Worm (Caenorhabditis elegans) whole organism, L4/young adult: Measurements from ENCODE around the gene pod-1.
A peak's percentile ranks its signal among the peaks of the same experiment; 100 is the strongest.
"Not testable (repeated sequence)": the region's sequence is repeated elsewhere in the genome, so short reads cannot be mapped to it uniquely, and the experiment has no call there.

Experiments used
- W03F9.2 ChIP-seq: fragments of 150-350 bp; optimal IDR thresholded peaks from 2 replicates; lab custom pipeline; 2014; ENCODE audit warnings: missing biosample characterization, missing genetic modification characterization
- dao-5 ChIP-seq: sonication (generic microtip); optimal IDR thresholded peaks from 2 replicates; lab custom pipeline; 2016; ENCODE audit warnings: missing genotype, missing genetic modification characterization, moderate library complexity, missing compliant biosample characterization
- him-1 ChIP-seq: sonication (generic microtip); optimal IDR thresholded peaks from 2 replicates; lab custom pipeline; 2016; ENCODE audit warnings: missing genotype, missing genetic modification reagents, missing genetic modification characterization, missing compliant biosample characterization

The pod-1 gene

DNA sequence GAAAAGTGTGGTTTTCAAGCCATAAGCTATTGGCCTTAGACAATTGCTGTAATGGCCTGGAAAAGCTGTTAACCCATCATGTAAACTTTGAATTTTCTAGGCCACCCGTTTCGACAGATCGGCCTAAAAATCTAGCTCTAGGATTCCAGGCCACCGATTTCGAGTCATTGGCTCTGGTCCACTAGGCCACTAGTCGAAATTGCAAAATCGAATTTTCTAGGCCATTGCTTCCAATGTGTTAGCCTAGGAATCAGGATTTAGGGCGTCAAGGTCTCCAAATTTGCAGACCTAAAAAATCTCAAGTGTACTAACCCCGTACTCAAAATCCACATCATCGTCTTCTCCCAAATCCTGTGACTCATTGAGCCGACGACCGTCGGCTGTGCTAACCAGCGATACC is 13.2 kb downstream of the pod-1 start:
- TF ChIP-seq dao-5 (no peak), W03F9.2 (tag; lab: Kevin White, UChicago) (no peak), him-1 (tag; lab: Kevin White, UChicago) (no peak)

DNA sequence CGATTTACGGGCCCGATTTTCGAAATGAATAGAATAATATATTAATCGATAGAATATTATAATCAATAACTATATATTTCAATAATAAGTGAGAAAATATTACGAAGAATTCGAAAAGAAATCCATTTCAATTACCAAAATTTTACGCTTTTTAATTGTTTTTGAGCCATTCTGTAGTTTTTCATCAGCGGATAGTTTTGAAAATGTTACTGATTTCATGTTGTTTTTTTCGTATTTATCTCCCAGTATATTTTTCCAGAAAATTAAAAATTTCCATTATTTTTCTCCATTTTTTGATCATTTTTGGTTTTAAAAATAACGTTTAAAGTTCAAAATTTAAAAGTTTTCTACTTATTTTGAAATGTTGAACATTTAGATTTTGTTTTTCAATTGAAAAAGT is 18.2 kb downstream of the pod-1 start, which contains the start of gene T28A8.3:
Gene T28A8.3, plus strand, starts transcription at position 301 of the 400 bp plus-strand sequence.
- TF ChIP-seq W03F9.2 (tag; lab: Kevin White, UChicago) (no peak), dao-5 (no peak), him-1 (tag; lab: Kevin White, UChicago) (no peak)

DNA sequence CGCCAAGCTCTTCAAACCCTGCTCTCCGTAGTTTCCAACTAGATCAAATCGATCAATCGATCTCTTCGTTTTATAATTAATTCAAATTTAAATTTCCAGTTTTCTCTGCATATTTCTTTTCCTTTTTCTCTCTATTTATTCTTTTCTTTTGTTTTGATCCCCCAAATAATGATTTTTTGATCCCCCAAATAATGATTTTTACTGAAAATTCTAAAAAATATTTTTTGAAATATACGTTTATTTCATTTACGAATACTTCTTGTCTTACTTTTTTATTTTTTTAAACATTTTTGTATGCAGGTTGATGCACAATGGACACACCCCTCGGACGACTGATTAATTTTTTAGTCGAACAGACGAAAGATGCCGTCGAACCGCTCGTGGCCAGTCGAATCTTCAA is 20.5 kb downstream of the pod-1 start, which contains the start of gene T28A8.4:
Gene T28A8.4, plus strand, starts transcription at position 301 of the 400 bp plus-strand sequence.
- TF ChIP-seq him-1 (tag; lab: Kevin White, UChicago) (no peak), W03F9.2 (tag; lab: Kevin White, UChicago) (no peak)

DNA sequence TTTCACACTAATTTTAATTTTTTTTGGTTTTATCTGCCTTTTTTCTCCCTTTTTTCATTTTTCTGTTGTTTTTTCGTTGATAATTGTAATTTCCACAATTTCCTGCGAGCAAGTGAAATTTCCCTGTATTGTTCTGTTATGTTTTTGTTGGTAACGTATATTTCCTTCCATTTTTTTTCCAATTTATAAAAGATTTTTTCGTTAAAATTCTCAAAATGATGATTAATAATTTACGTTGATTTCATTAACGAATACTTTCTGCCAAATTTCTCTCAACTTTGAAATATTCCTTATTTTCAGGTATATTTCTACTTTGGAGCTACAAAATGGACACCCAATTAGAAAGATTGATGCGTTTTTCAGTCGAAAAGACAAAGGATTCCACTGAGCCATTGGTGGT is 21.4 kb downstream of the pod-1 start, which contains the start of gene T28A8.8:
Gene T28A8.8, plus strand, starts transcription at position 301 of the 400 bp plus-strand sequence.
- TF ChIP-seq him-1 (tag; lab: Kevin White, UChicago) (no peak), dao-5 (no peak), W03F9.2 (tag; lab: Kevin White, UChicago) (no peak)

DNA sequence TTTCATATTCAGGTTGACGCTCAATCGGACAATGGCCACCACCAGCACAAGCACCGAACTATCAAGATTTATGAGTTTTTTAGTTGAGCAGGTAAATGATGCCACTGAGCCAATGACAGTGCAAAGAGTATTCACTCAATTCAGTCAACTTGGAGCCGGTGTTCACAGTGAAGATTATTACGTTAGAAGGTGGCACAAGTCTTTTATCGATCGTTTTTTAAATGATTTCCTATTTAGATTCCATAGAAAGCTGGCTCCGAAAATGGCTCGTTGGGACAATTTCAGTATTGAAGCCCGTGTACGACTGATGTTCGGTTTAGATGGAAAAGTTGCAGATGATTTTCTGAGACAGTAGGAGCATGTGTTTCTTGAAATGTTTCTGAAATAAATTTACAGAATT is 22.3 kb downstream of the pod-1 start, which contains the start of gene T28A8.5:
Gene T28A8.5, plus strand, starts transcription at position 32 of the 400 bp plus-strand sequence.
- no peak for TF ChIP-seq W03F9.2 (tag; lab: Kevin White, UChicago)
- TF ChIP-seq him-1 (tag; lab: Kevin White, UChicago), result no peak
- TF ChIP-seq dao-5, result no peak

DNA sequence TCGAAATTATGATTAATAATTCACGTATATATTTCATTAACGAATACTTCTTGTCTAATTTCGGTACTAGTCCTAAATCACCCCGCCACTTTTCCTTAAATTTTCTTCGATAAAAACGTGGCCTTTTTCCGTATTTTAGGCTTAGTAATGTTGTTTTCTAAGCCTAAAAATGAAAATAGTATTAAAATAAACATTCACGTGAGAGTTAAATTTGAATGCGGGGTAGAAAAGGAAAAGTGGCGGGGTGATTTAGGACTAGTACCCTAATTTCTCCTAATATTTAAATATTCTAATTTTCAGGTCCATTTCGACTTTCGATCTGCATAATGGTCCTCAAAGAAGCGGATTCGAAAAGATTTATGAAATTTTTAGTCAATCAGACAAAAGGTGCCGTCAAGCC is 25.0 kb downstream of the pod-1 start, which contains the start of gene T28A8.6:
Gene T28A8.6, plus strand, starts transcription at position 301 of the 400 bp plus-strand sequence.
- not testable (repeated sequence) for TF ChIP-seq dao-5; him-1 (tag; lab: Kevin White, UChicago); W03F9.2 (tag; lab: Kevin White, UChicago)

DNA sequence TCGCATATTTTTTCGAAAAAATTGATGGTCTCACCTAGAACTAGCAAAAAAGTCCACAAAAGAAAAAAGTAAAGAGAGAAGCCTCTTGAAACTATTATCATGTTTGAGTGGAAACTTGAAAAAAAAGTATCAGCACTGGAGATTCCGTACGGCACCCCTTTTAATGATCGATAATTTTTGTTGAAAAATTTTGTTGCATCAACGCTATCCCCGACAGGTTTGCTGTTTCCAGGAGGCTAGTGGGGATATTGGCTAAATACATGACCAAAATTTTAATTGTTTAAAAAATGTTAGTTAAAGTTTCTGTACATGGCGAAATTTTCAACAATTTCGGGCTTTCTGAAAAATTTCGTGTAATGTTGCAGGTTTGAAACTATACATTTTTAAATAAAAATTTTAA is 28.4 kb downstream of the pod-1 start, which contains the start of gene T28A8.2:
Gene T28A8.2, minus strand, starts transcription at position 101 of the 400 bp plus-strand sequence.
- TF ChIP-seq dao-5 (no peak), him-1 (tag; lab: Kevin White, UChicago) (no peak), W03F9.2 (tag; lab: Kevin White, UChicago) (no peak)

DNA sequence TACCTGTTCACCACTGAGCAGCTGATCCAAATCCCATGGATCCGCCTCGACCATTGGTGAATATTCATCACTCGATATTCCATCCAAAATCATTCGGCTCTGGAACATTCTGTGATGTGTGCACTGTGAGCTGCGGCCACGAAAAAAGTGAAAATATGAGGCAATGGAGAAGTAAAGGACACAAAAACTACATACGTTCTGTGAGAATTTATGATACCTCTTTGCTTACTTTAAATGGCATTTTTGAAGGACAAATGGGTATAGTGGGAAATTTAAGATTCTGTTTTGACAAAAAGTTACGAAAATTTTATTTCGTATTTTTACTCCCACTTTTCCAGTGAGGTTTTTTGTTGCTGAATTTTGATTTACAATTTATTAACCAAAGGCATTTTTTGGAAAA is 31.5 kb downstream of the pod-1 start, which contains the start of gene twk-40:
Gene twk-40, minus strand, starts transcription at position 101 of the 400 bp plus-strand sequence.
- no peak for TF ChIP-seq W03F9.2 (tag; lab: Kevin White, UChicago)
- no peak for TF ChIP-seq dao-5
- TF ChIP-seq him-1 (tag; lab: Kevin White, UChicago), result no peak

DNA sequence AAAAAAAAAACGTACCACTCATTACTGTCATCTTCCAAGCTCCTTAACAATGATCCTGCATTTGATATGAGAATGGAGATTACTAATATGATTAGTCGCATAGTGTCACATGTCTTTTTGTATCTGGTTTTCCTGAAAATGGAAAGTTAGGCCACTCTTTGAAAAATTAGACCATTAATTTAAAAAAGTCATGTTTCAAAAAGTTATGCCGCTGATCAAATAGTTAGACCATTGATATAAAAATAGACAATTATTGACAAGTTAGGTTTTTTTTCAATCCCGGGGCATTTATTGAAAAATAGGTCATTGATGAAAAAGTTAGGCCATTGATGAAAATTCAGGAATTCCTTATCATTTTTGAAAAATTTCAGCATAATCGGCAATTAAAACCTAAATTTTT is 39.9 kb downstream of the pod-1 start, which contains the start of gene acc-4:
Gene acc-4, minus strand, starts transcription at position 101 of the 400 bp plus-strand sequence.
- TF ChIP-seq dao-5, result no peak
- TF ChIP-seq him-1 (tag; lab: Kevin White, UChicago), result no peak
- no peak for TF ChIP-seq W03F9.2 (tag; lab: Kevin White, UChicago)

DNA sequence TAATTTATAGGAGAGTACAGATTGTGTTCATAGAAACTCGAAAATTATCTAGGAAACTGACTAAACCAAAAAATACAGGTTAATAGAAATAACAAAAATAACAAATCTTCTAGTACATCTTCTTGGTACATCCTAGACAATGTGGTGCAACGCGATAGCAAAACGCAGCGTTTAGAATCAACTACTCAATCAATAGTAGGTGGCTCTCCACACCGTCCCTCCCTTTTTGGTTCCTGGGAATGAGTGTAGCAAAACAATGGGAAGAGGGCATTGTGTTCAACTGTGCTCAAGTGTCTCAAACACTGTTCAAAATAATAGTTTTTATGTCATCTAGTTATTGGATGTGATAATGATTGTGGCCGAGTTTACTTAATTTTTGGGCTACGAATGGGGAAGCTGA is 47.2 kb downstream of the pod-1 start, which contains the start of gene T27E9.6:
Gene T27E9.6, minus strand, starts transcription at position 101 of the 400 bp plus-strand sequence.
- no peak for TF ChIP-seq him-1 (tag; lab: Kevin White, UChicago)

DNA sequence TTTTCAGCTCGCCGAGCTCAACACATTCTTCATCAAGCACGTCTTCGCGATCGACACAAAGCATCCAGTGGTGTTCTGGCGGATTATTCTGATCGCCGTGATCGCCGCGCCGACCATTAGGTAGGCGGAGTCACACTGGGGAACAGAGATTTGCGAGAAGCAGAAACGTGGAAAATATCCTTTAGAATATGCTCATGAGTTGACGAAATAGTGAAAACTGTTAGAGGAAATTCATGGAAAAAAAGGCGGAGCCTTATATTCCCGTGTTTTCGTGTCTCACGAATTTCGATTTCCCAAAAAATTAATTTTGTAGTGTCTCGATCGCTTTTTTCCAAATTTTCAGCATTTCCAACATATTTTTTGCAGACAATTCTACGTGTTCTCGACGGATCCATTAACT is 49.4 kb downstream of the pod-1 start:
- TF ChIP-seq dao-5, result no peak
- no peak for TF ChIP-seq W03F9.2 (tag; lab: Kevin White, UChicago)
- TF ChIP-seq him-1 (tag; lab: Kevin White, UChicago), result no peak

DNA sequence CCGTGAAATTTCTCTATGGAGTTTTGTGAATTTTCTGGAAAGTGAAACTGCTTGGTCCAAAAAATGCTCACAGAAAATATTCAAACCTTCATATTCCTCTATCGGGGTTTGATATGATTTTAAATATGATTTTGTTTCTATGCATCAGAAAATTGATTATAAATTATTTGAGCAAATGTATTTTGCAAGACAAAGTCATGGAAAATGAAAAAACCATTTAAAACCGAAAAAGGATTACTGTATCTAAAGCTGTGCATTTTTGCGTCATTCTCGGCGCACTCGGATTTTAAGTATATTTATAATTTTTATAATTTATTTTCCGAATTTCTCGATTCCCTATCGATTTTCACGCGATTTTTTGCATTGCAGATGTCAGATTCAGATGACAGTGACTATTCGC is 52.4 kb downstream of the pod-1 start, which contains the start of gene pssy-2:
Gene pssy-2, plus strand, starts transcription at position 301 of the 400 bp plus-strand sequence.
- TF ChIP-seq him-1 (tag; lab: Kevin White, UChicago) (no peak), dao-5 (no peak), W03F9.2 (tag; lab: Kevin White, UChicago) (no peak)

DNA sequence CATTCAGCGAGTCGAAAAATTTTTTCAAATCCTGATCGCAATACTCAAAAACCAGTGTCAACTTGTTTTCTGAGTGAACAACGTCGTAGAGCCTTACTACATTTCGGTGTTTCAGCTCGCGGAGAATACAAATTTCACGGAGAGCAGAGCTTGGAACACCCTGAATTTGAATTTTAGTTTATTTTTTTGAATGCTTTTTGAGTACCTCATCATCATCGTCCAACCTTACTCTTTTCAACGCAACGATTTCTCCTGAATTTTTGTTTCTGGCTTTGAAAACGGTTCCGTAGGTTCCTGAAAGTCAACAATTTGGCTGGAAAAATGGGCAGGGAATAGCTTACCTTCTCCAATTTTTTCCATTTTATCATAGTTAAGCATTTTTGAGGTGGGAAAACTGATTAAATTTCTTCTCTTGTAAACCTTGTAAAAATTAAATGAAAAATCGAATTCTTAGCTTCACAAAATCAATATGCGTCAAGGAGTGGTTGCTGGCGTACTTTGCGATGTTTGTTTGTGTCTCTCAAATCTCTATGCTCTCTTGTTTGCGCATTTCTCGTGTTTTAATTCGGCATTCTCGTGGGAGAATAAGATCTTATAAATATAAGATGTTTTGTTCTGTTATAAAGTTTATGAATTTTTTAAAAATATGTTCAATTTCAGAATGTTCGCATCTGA is 57.9 kb downstream of the pod-1 start, which contains the start of gene cdk-5:
Gene cdk-5, minus strand, starts transcription at position 425 of the 675 bp plus-strand sequence.
- TF ChIP-seq W03F9.2 (tag; lab: Kevin White, UChicago) (peak; percentile 87), dao-5 (no peak), him-1 (tag; lab: Kevin White, UChicago) (peak; percentile 6)
